Fruit fly (Drosophila melanogaster): Measurements from ENCODE around the gene CG46465.

DNA sequence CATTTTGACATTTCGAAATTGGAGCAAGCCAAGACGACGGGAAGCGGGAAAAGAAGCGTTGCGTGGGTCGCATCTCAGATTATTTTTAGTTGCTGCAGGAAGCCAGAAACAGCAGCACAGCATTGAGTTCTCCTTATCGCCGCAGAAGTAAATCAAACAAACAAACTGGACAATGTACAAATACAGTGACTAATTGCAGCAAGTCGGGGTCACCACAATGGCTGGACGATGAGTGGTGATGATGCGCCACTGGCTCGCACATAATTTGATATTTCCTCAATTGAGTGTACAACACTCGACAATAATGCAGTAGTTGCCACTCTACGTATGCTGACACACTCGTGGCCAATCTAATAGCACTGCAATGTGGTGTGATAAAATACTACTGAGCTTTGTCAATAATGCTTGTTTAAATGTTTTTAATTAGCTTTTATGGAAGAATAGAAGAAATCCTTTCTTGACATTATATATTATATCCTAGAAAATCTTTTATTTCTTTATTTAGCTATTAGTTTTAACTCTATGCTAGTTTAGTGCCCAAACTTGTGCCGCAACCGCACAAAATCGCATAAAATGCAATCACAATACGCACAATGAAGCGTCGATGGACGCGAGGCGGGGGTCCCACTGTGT lies 10.2 kb upstream of the CG46465 start:
- no peak for TF ChIP-seq CG8478 (optimal IDR thresholded peaks at IDR 0.05)
- no peak for TF ChIP-seq CTCF (optimal IDR thresholded peaks at IDR 0.05)

All from S2 (cell line).